Worm (Caenorhabditis elegans): ENCODE data around the gene hrpu-2.

hrpu-2 gene

ce11 chrIV:2149247-2149756 lies 28.4 kb upstream of the hrpu-2 start, which contains the start of gene C54E4.5:
Gene C54E4.5 (minus strand): TSS chrIV:2149297.
- TF ChIP-seq nhr-237 (tag; optimal IDR thresholded peaks at IDR 0.05) (no peak), zip-8 (tag; optimal IDR thresholded peaks at IDR 0.05) (no peak), ham-2 (GFP tag; optimal IDR thresholded peaks at IDR 0.05) (no peak), drap-1 (GFP tag; optimal IDR thresholded peaks at IDR 0.05) (no peak), sem-2 (GFP tag; optimal IDR thresholded peaks at IDR 0.05) (no peak), elt-1 (tag; optimal IDR thresholded peaks at IDR 0.05; ENCODE audit: borderline replicate concordance, insufficient read depth) (peak; percentile 52), mep-1 (tag; optimal IDR thresholded peaks at IDR 0.05) (no peak)

- no peak for TF ChIP-seq M03D4.4 (tag; optimal IDR thresholded peaks at IDR 0.05)
- no peak for TF ChIP-seq sptf-1 (tag; optimal IDR thresholded peaks at IDR 0.05)
- TF ChIP-seq zip-8 (tag; optimal IDR thresholded peaks at IDR 0.05), result no peak
- no peak for TF ChIP-seq bed-3 (GFP tag; optimal IDR thresholded peaks at IDR 0.05)
- no peak for TF ChIP-seq blmp-1 (tag; optimal IDR thresholded peaks at IDR 0.05)
- TF ChIP-seq hlh-1 (tag; optimal IDR thresholded peaks at IDR 0.05), result no peak
- no peak for TF ChIP-seq elt-3 (tag; optimal IDR thresholded peaks at IDR 0.05)
- no peak for TF ChIP-seq pha-4 (tag; optimal IDR thresholded peaks at IDR 0.05)
Measured at ce11 chrIV:2156239-2156638, 21.5 kb upstream of the hrpu-2 start.

- TF ChIP-seq elt-1 (tag; optimal IDR thresholded peaks at IDR 0.05; ENCODE audit: borderline replicate concordance, insufficient read depth), result no peak
- no peak for TF ChIP-seq ceh-43 (GFP tag; optimal IDR thresholded peaks at IDR 0.05)
- TF ChIP-seq unc-120 (tag; optimal IDR thresholded peaks at IDR 0.05; ENCODE audit: poor library complexity, severe bottlenecking), result no peak
- no peak for TF ChIP-seq cnd-1 (tag; optimal IDR thresholded peaks at IDR 0.05)
- TF ChIP-seq mep-1 (tag; optimal IDR thresholded peaks at IDR 0.05), result no peak
- TF ChIP-seq zip-8 (tag; optimal IDR thresholded peaks at IDR 0.05), result no peak
- TF ChIP-seq elt-3 (tag; optimal IDR thresholded peaks at IDR 0.05), result no peak
- no peak for TF ChIP-seq snpc-4 (tag; optimal IDR thresholded peaks at IDR 0.05)
- TF ChIP-seq tbx-8 (GFP tag; optimal IDR thresholded peaks at IDR 0.05), result no peak
Measured at ce11 chrIV:2159069-2159468, 18.6 kb upstream of the hrpu-2 start, which contains the start of gene gcy-37. Gene gcy-37 (minus strand): TSS chrIV:2159169.

ce11 chrIV:2162256-2162655 lies 15.4 kb upstream of the hrpu-2 start:
- TF ChIP-seq elt-3 (tag; optimal IDR thresholded peaks at IDR 0.05) (no peak), nhr-28 (tag; optimal IDR thresholded peaks at IDR 0.05) (peak; percentile 44), nhr-2 (tag; optimal IDR thresholded peaks at IDR 0.05) (no peak)

ce11 chrIV:2168514-2168913 lies 9.2 kb upstream of the hrpu-2 start, which contains the start of gene C54E4.4:
Gene C54E4.4 (minus strand): TSS chrIV:2168614.
- no peak for TF ChIP-seq pha-4 (tag; optimal IDR thresholded peaks at IDR 0.05)
- no peak for TF ChIP-seq nhr-76 (tag; optimal IDR thresholded peaks at IDR 0.05)
- no peak for TF ChIP-seq ztf-11 (tag; optimal IDR thresholded peaks at IDR 0.05)
- no peak for TF ChIP-seq lsy-2 (tag; optimal IDR thresholded peaks at IDR 0.05)
- TF ChIP-seq ceh-83 (GFP tag; optimal IDR thresholded peaks at IDR 0.05), result no peak
- no peak for TF ChIP-seq sem-2 (GFP tag; optimal IDR thresholded peaks at IDR 0.05)
- no peak for TF ChIP-seq ceh-43 (GFP tag; optimal IDR thresholded peaks at IDR 0.05)
- no peak for TF ChIP-seq bed-3 (GFP tag; optimal IDR thresholded peaks at IDR 0.05)
- no peak for TF ChIP-seq ces-1 (GFP tag; optimal IDR thresholded peaks at IDR 0.05)
- TF ChIP-seq drap-1 (GFP tag; optimal IDR thresholded peaks at IDR 0.05), result no peak
- no peak for TF ChIP-seq ceh-39 (tag; optimal IDR thresholded peaks at IDR 0.05)
- TF ChIP-seq sptf-1 (tag; optimal IDR thresholded peaks at IDR 0.05), result no peak
- TF ChIP-seq snpc-4 (tag; optimal IDR thresholded peaks at IDR 0.05), result no peak
- TF ChIP-seq flh-1 (GFP tag; optimal IDR thresholded peaks at IDR 0.05), result no peak
- no peak for TF ChIP-seq elt-1 (tag; optimal IDR thresholded peaks at IDR 0.05; ENCODE audit: borderline replicate concordance, insufficient read depth)
- no peak for TF ChIP-seq lin-13 (tag; optimal IDR thresholded peaks at IDR 0.05)
- TF ChIP-seq nhr-237 (tag; optimal IDR thresholded peaks at IDR 0.05), result no peak

- TF ChIP-seq ces-1 (GFP tag; optimal IDR thresholded peaks at IDR 0.05) (no peak), zip-8 (tag; optimal IDR thresholded peaks at IDR 0.05) (peak; percentile 97)
Measured at ce11 chrIV:2170332-2170731, 7.4 kb upstream of the hrpu-2 start.
